Fruit fly (Drosophila melanogaster): ENCODE data around the gene CG12483.

DNA sequence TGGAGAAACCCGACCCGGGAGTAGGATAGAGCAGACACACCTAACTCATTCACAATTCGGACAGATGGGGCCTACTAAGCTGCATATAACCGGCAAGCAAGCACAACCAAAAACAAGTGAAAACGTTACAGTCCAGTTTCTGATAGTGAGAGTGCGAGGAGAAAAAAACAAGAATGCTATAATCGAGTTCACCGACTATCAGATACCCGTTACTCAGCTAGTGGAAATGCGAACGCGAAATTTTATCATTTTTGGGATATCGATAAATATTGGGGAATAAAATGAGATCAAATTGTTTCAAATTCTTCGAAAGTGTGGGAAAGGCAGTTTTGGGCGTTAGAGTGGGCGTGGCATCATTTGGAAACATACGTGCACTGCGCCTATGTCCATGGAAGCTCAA lies 7.3 kb downstream of the CG12483 start:
- TF ChIP-seq GATAd (GFP tag; optimal IDR thresholded peaks at IDR 0.05) (no peak), sv (GFP tag; optimal IDR thresholded peaks at IDR 0.05) (no peak), rgr (GFP tag; optimal IDR thresholded peaks at IDR 0.05) (no peak), woc (GFP tag; optimal IDR thresholded peaks at IDR 0.05) (no peak), CrebA (GFP tag; optimal IDR thresholded peaks at IDR 0.05; ENCODE audit: borderline replicate concordance) (no peak), Mio (GFP tag; optimal IDR thresholded peaks at IDR 0.05) (no peak), h (GFP tag; optimal IDR thresholded peaks at IDR 0.05) (no peak), jim (GFP tag; optimal IDR thresholded peaks at IDR 0.05) (no peak), foxo (GFP tag; optimal IDR thresholded peaks at IDR 0.05) (no peak), psq (GFP tag; optimal IDR thresholded peaks at IDR 0.05) (no peak), N (GFP tag; optimal IDR thresholded peaks at IDR 0.05) (no peak)

Measured in whole organism, wandering third instar larva.